Worm (Caenorhabditis elegans) whole organism, young adult: ENCODE results near the gene ver-4.

Experiments used
- C17E4.6 ChIP-seq: fragments of 200-800 bp; sonication (Bioruptor generic); IDR thresholded peaks from 2 replicates; pipeline ENCODE4 v1.3.6; 2022; ENCODE audit warnings: missing genetic modification reagents, missing genetic modification characterization, missing compliant biosample characterization
- F23B12.7 ChIP-seq: sonication (generic microtip); optimal IDR thresholded peaks from 2 replicates; lab custom pipeline; 2017; ENCODE audit warnings: missing genetic modification characterization, mild to moderate bottlenecking, missing compliant biosample characterization, antibody characterized with exemption, moderate library complexity; ENCODE audit not compliant: insufficient read depth
- K12H6.12 ChIP-seq: fragments of 200-800 bp; sonication (Bioruptor generic); optimal IDR thresholded peaks from 2 replicates; lab custom pipeline; 2018; ENCODE audit warnings: mild to moderate bottlenecking, missing genetic modification characterization, missing compliant biosample characterization
- hlh-12 ChIP-seq: sonication (generic microtip); optimal IDR thresholded peaks from 2 replicates; lab custom pipeline; 2016; ENCODE audit warnings: missing genetic modification characterization, missing compliant biosample characterization
- nfya-1 ChIP-seq: sonication (generic microtip); optimal IDR thresholded peaks from 2 replicates; lab custom pipeline; 2017; ENCODE audit warnings: antibody characterized with exemption, missing compliant biosample characterization, missing genetic modification characterization, borderline replicate concordance; ENCODE audit not compliant: insufficient read depth
- nhr-90 ChIP-seq: sonication (generic microtip); optimal IDR thresholded peaks from 2 replicates; lab custom pipeline; 2016; ENCODE audit warnings: missing genotype, mild to moderate bottlenecking, missing genetic modification characterization, missing compliant biosample characterization
- sea-2 ChIP-seq: fragments of 200-800 bp; sonication (Bioruptor generic); IDR thresholded peaks from 2 replicates; pipeline ENCODE4 v1.3.6; 2022; ENCODE audit warnings: missing genetic modification characterization, missing compliant biosample characterization

ce11 chrX:10956972-10957678 is 25.0 kb upstream of the ver-4 start:
- TF ChIP-seq K12H6.12 (no peak), sea-2 (no peak), hlh-12 (no peak), C17E4.6 (no peak), F23B12.7 (tag; lab: Kevin White, UChicago) (no peak), nhr-90 (tag; lab: Kevin White, UChicago) (no peak), nfya-1 (no peak)
